Fruit fly (Drosophila melanogaster): ENCODE measurements around the gene CG14314.
A peak's percentile ranks its signal among the peaks of the same experiment; 100 is the strongest.

Gene CG14314

dm6 chr3R:18226809-18227157 is 10.8 kb downstream of the CG14314 start (continued):
- no peak for TF ChIP-seq abd-A (tag; optimal IDR thresholded peaks at IDR 0.05)
- TF ChIP-seq CG13775 (GFP tag; optimal IDR thresholded peaks at IDR 0.05) = no peak
- no peak for TF ChIP-seq Max (GFP tag; optimal IDR thresholded peaks at IDR 0.05)
- TF ChIP-seq ci (GFP tag; IDR thresholded peaks at IDR 0.05) = 0 out of 3 replicates have a peak, but pooled peaks have one; percentile 44
- TF ChIP-seq wor (GFP tag; IDR thresholded peaks at IDR 0.05) = no peak
- TF ChIP-seq yki (optimal IDR thresholded peaks at IDR 0.05) = no peak
- TF ChIP-seq en (GFP tag; optimal IDR thresholded peaks at IDR 0.05) = no peak
- TF ChIP-seq CG9727 (GFP tag; optimal IDR thresholded peaks at IDR 0.05) = no peak
- TF ChIP-seq Nf-YA (GFP tag; IDR thresholded peaks at IDR 0.05) = no peak
- TF ChIP-seq NFAT (GFP tag; IDR thresholded peaks at IDR 0.05) = peak; percentile 75
- no peak for TF ChIP-seq Six4 (GFP tag; optimal IDR thresholded peaks at IDR 0.05)
- TF ChIP-seq Bdp1 (GFP tag; optimal IDR thresholded peaks at IDR 0.05) = no peak
- no peak for TF ChIP-seq Doc2 (GFP tag; IDR thresholded peaks at IDR 0.05)
- no peak for TF ChIP-seq dpn (GFP tag; optimal IDR thresholded peaks at IDR 0.05)
- TF ChIP-seq otp (GFP tag; IDR thresholded peaks at IDR 0.05) = no peak
- 0 out of 3 replicates have a peak, but pooled peaks have one; percentile 20 for TF ChIP-seq HLH4C (GFP tag; IDR thresholded peaks at IDR 0.05; ENCODE audit: partially characterized antibody)
- no peak for TF ChIP-seq CG14710 (tag; optimal IDR thresholded peaks at IDR 0.05)
- no peak for TF ChIP-seq CG32532 (GFP tag; IDR thresholded peaks at IDR 0.05)
- no peak for TF ChIP-seq CG12155 (GFP tag; optimal IDR thresholded peaks at IDR 0.05)
- no peak for TF ChIP-seq Blimp-1 (GFP tag; optimal IDR thresholded peaks at IDR 0.05)
- TF ChIP-seq Hr78 (GFP tag; optimal IDR thresholded peaks at IDR 0.05) = no peak
- no peak for TF ChIP-seq bsh (GFP tag; optimal IDR thresholded peaks at IDR 0.05)
- TF ChIP-seq crp (GFP tag; optimal IDR thresholded peaks at IDR 0.05) = no peak
- TF ChIP-seq CG31388 (GFP tag; optimal IDR thresholded peaks at IDR 0.05) = no peak
- no peak for TF ChIP-seq Med (GFP tag)
- TF ChIP-seq emc (GFP tag; optimal IDR thresholded peaks at IDR 0.05) = no peak
- TF ChIP-seq Sox100B (GFP tag; optimal IDR thresholded peaks at IDR 0.05) = no peak
- no peak for TF ChIP-seq nom (GFP tag; optimal IDR thresholded peaks at IDR 0.05)
- no peak for TF ChIP-seq CG6654 (GFP tag; optimal IDR thresholded peaks at IDR 0.05)
- no peak for TF ChIP-seq croc (GFP tag; conservative IDR thresholded peaks at IDR 0.05)
- TF ChIP-seq Dfd (GFP tag; optimal IDR thresholded peaks at IDR 0.05) = no peak
- peak; percentile 20 for TF ChIP-seq fu2 (GFP tag; optimal IDR thresholded peaks at IDR 0.05)
- TF ChIP-seq Myb (GFP tag; optimal IDR thresholded peaks at IDR 0.05) = no peak
- TF ChIP-seq her (GFP tag; optimal IDR thresholded peaks at IDR 0.05) = no peak
- no peak for TF ChIP-seq CG1832 (GFP tag; optimal IDR thresholded peaks at IDR 0.05)
- no peak for TF ChIP-seq CG17802 (tag; optimal IDR thresholded peaks at IDR 0.05)
- TF ChIP-seq wdn (GFP tag; IDR thresholded peaks at IDR 0.05) = no peak
- TF ChIP-seq kni (GFP tag; optimal IDR thresholded peaks at IDR 0.05) = no peak
- 0 out of 2 replicates have a peak, but pooled peaks have one; percentile 25 for TF ChIP-seq ara (GFP tag; IDR thresholded peaks at IDR 0.05)
- TF ChIP-seq fd96Cb (tag; optimal IDR thresholded peaks at IDR 0.05) = no peak
- no peak for TF ChIP-seq jigr1 (GFP tag; IDR thresholded peaks at IDR 0.05)
- TF ChIP-seq Mad (GFP tag; optimal IDR thresholded peaks at IDR 0.05) = no peak
- peak; percentile 86 for TF ChIP-seq crol (GFP tag; IDR thresholded peaks at IDR 0.05)
- TF ChIP-seq Eip74EF (GFP tag; optimal IDR thresholded peaks at IDR 0.05) = no peak
- no peak for TF ChIP-seq CG1024 (GFP tag; IDR thresholded peaks at IDR 0.05)
- no peak for TF ChIP-seq hbn (GFP tag; IDR thresholded peaks at IDR 0.05; ENCODE audit: partially characterized antibody)
- no peak for TF ChIP-seq CG12104 (GFP tag; optimal IDR thresholded peaks at IDR 0.05)
- TF ChIP-seq CG8388 (GFP tag; optimal IDR thresholded peaks at IDR 0.05) = no peak
- no peak for TF ChIP-seq CG12744 (GFP tag; optimal IDR thresholded peaks at IDR 0.05)
- no peak for TF ChIP-seq cato (GFP tag; optimal IDR thresholded peaks at IDR 0.05; ENCODE audit: borderline replicate concordance)
- no peak for TF ChIP-seq CG33557 (GFP tag; optimal IDR thresholded peaks at IDR 0.05)

Data from whole organism, embryonic.